Fruit fly (Drosophila melanogaster): ENCODE data around the gene sty.

sty gene

DNA sequence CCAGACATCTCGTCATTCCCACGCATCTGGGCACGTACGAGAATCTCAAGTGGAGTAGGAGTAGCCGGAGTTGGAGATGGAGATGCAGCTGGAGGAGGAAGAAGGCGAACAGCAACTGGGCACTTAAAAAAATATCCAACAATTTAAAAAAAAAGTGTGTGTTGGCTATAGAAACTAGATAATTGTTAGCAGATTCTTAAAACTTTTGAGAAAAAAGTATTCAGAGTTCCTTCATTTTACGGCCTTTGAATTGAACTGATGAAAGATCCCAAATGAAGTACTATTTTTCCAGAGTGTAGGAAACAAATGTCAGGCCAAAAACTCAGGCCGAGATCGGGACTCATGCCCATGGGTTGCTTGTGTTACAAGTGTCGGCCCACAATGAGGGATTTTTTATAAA, 32.9 kb downstream of the sty start:
- TF ChIP-seq Hr51 (GFP tag; optimal IDR thresholded peaks at IDR 0.05) (no peak), CG13775 (GFP tag; optimal IDR thresholded peaks at IDR 0.05) (peak; percentile 3), klu (GFP tag; IDR thresholded peaks at IDR 0.05) (no peak), D19A (tag; optimal IDR thresholded peaks at IDR 0.05) (peak; percentile 17), CG6254 (GFP tag; optimal IDR thresholded peaks at IDR 0.05) (peak; percentile 35), CG6791 (GFP tag; IDR thresholded peaks at IDR 0.05; ENCODE audit: partially characterized antibody) (no peak), CG10431 (GFP tag; optimal IDR thresholded peaks at IDR 0.05) (no peak), CG16815 (GFP tag; optimal IDR thresholded peaks at IDR 0.05) (peak; percentile 38), gsb-n (tag; optimal IDR thresholded peaks at IDR 0.05) (peak; percentile 22), ac (GFP tag; optimal IDR thresholded peaks at IDR 0.05) (no peak), her (GFP tag; optimal IDR thresholded peaks at IDR 0.05) (no peak), CG1529 (GFP tag; optimal IDR thresholded peaks at IDR 0.05) (peak; percentile 25), fd96Cb (tag; optimal IDR thresholded peaks at IDR 0.05) (peak; percentile 17), CG11247 (GFP tag; IDR thresholded peaks at IDR 0.05) (no peak), Jarid2 (GFP tag; optimal IDR thresholded peaks at IDR 0.05) (no peak), ara (GFP tag; IDR thresholded peaks at IDR 0.05) (peak; percentile 46; the same call in 1 of the 2 replicates), dysf (GFP tag; IDR thresholded peaks at IDR 0.05) (no peak), CG30431 (GFP tag; optimal IDR thresholded peaks at IDR 0.05) (peak; percentile 5), run (tag; optimal IDR thresholded peaks at IDR 0.05) (no peak), wdn (GFP tag; IDR thresholded peaks at IDR 0.05) (no peak), CoRest (tag; optimal IDR thresholded peaks at IDR 0.05) (no peak), CG3995 (GFP tag; optimal IDR thresholded peaks at IDR 0.05) (no peak), pfk (GFP tag; optimal IDR thresholded peaks at IDR 0.05) (no peak), crc (GFP tag; optimal IDR thresholded peaks at IDR 0.05) (no peak), CG17612 (GFP tag; IDR thresholded peaks at IDR 0.05) (no peak), CG15601 (tag; optimal IDR thresholded peaks at IDR 0.05) (peak; percentile 34), nmo (GFP tag; optimal IDR thresholded peaks at IDR 0.05) (peak; percentile 38), unpg (GFP tag; optimal IDR thresholded peaks at IDR 0.05) (peak; percentile 4), cato (GFP tag; optimal IDR thresholded peaks at IDR 0.05; ENCODE audit: borderline replicate concordance) (no peak), sisA (GFP tag; IDR thresholded peaks at IDR 0.05) (no peak), luna (GFP tag; optimal IDR thresholded peaks at IDR 0.05) (no peak), Ets65A (GFP tag) (peak; percentile 24), CG4282 (GFP tag; optimal IDR thresholded peaks at IDR 0.05) (no peak), CG2875 (GFP tag; optimal IDR thresholded peaks at IDR 0.05) (no peak), lola (GFP tag; optimal IDR thresholded peaks at IDR 0.05) (peak in 1 of 3 experiments; percentile 62), CG10565 (GFP tag; optimal IDR thresholded peaks at IDR 0.05) (no peak), CG11398 (GFP tag; optimal IDR thresholded peaks at IDR 0.05) (no peak), Atf-2 (GFP tag; optimal IDR thresholded peaks at IDR 0.05) (peak; percentile 13), Blimp-1 (GFP tag; optimal IDR thresholded peaks at IDR 0.05) (peak; percentile 20), zfh1 (GFP tag; IDR thresholded peaks at IDR 0.05) (peak; percentile 7; the same call in 1 of the 3 replicates), lmd (GFP tag; IDR thresholded peaks at IDR 0.05) (no peak), NC2α (GFP tag; optimal IDR thresholded peaks at IDR 0.05) (no peak), CG8924 (tag; optimal IDR thresholded peaks at IDR 0.05) (peak; percentile 12), Ada2b (GFP tag; IDR thresholded peaks at IDR 0.05) (no peak), CG10979 (tag; optimal IDR thresholded peaks at IDR 0.05) (peak; percentile 59), sc (optimal IDR thresholded peaks at IDR 0.05) (no peak), sc (GFP tag; optimal IDR thresholded peaks at IDR 0.05) (peak; percentile 2), zf30C (GFP tag; optimal IDR thresholded peaks at IDR 0.05) (peak; percentile 84), grau (tag; optimal IDR thresholded peaks at IDR 0.05) (peak; percentile 1), CG12391 (tag; optimal IDR thresholded peaks at IDR 0.05) (peak; percentile 43), nom (GFP tag; optimal IDR thresholded peaks at IDR 0.05) (peak; percentile 35)
